Fruit fly (Drosophila melanogaster) whole organism, adult: ENCODE data around the gene RunxA.

ENCODE experiments used
- CG14711 ChIP-seq: fragments of 200-800 bp; sonication (Bioruptor generic); optimal IDR thresholded peaks from 2 replicates; lab custom pipeline; 2018; ENCODE audit warnings: missing biosample characterization, mild to moderate bottlenecking, missing genetic modification characterization, moderate library complexity
- CG1620 ChIP-seq: fragments of 200-800 bp; sonication (Bioruptor generic); optimal IDR thresholded peaks from 2 replicates; lab custom pipeline; 2016; ENCODE audit warnings: missing biosample characterization, missing genetic modification characterization
- CG33017 ChIP-seq: fragments of 200-800 bp; sonication (Bioruptor generic); optimal IDR thresholded peaks from 2 replicates; lab custom pipeline; 2018; ENCODE audit warnings: missing biosample characterization, mild to moderate bottlenecking, missing genetic modification characterization, moderate library complexity
- CG7101 ChIP-seq: fragments of 200-800 bp; sonication (Bioruptor generic); optimal IDR thresholded peaks from 2 replicates; lab custom pipeline; 2018; ENCODE audit warnings: missing biosample characterization, mild to moderate bottlenecking, missing genetic modification characterization, moderate library complexity

dm6 chrX:20658627-20659026 lies 35.1 kb upstream of the RunxA start:
- TF ChIP-seq CG14711 (tag; lab: Kevin White, UChicago) (no peak), CG7101 (tag; lab: Kevin White, UChicago) (no peak), CG33017 (tag; lab: Kevin White, UChicago) (no peak), CG1620 (GFP tag; lab: Kevin White, UChicago) (no peak)
